Worm (Caenorhabditis elegans): Measurements from ENCODE around the gene gcc-2.

- no peak for TF ChIP-seq sdc-2 (tag; optimal IDR thresholded peaks at IDR 0.05)
- no peak for TF ChIP-seq unc-86 (tag; optimal IDR thresholded peaks at IDR 0.05)
- TF ChIP-seq pros-1 (tag; optimal IDR thresholded peaks at IDR 0.05) = no peak
- TF ChIP-seq nhr-11 (tag; optimal IDR thresholded peaks at IDR 0.05) = no peak
These were observed 48.1 kb downstream of the gcc-2 start, which contains the start of gene ncx-6 for ce11 chrIII:9713862-9714261.
